Fruit fly (Drosophila melanogaster): Measurements from ENCODE around the gene GATAd.

Gene GATAd

dm6 chr2L:10334854-10335277 lies 1.3 kb downstream of the GATAd start (continued):
- TF ChIP-seq Poxn (GFP tag; IDR thresholded peaks at IDR 0.05) (no peak), br (optimal IDR thresholded peaks at IDR 0.05) (no peak), CG11456 (GFP tag; IDR thresholded peaks at IDR 0.05) (no peak), CG17385 (GFP tag; optimal IDR thresholded peaks at IDR 0.05) (peak; percentile 64), vfl (GFP tag; optimal IDR thresholded peaks at IDR 0.05) (peak; percentile 17), jumu (GFP tag; optimal IDR thresholded peaks at IDR 0.05) (peak; percentile 54), danr (GFP tag; IDR thresholded peaks at IDR 0.05) (no peak), CG13894 (tag; optimal IDR thresholded peaks at IDR 0.05) (peak; percentile 93), CG4282 (GFP tag; optimal IDR thresholded peaks at IDR 0.05) (no peak), NfI (GFP tag; optimal IDR thresholded peaks at IDR 0.05) (peak; percentile 59), pan (optimal IDR thresholded peaks at IDR 0.05) (no peak), pan (GFP tag; optimal IDR thresholded peaks at IDR 0.05 in 1 of 2, IDR thresholded peaks at IDR 0.05 in 1 of 2) (no peak), hkb (optimal IDR thresholded peaks at IDR 0.05) (no peak), hkb (GFP tag; IDR thresholded peaks at IDR 0.05) (peak; percentile 69), CG17361 (GFP tag; IDR thresholded peaks at IDR 0.05) (peak; percentile 50; the same call in 2 of the 3 replicates), CG31224 (GFP tag; IDR thresholded peaks at IDR 0.05) (no peak), cg (GFP tag; optimal IDR thresholded peaks at IDR 0.05) (peak; percentile 100), gro (GFP tag; optimal IDR thresholded peaks at IDR 0.05) (peak; percentile 82), gt (GFP tag; IDR thresholded peaks at IDR 0.05) (no peak), wor (GFP tag; IDR thresholded peaks at IDR 0.05) (no peak), CG12942 (GFP tag; optimal IDR thresholded peaks at IDR 0.05) (peak; percentile 6), CG10543 (GFP tag; optimal IDR thresholded peaks at IDR 0.05) (peak; percentile 97), Sin3A (optimal IDR thresholded peaks at IDR 0.05) (no peak), Mes4 (GFP tag; optimal IDR thresholded peaks at IDR 0.05) (no peak), CG4328 (GFP tag; optimal IDR thresholded peaks at IDR 0.05) (peak; percentile 88), CG3995 (GFP tag; optimal IDR thresholded peaks at IDR 0.05) (peak; percentile 13), chinmo (GFP tag; IDR thresholded peaks at IDR 0.05; ENCODE audit: partially characterized antibody) (peak; percentile 98), org-1 (GFP tag; optimal IDR thresholded peaks at IDR 0.05) (no peak), CG2678 (tag; optimal IDR thresholded peaks at IDR 0.05) (peak; percentile 73), ab (GFP tag; optimal IDR thresholded peaks at IDR 0.05) (peak; percentile 51), zfh2 (GFP tag; optimal IDR thresholded peaks at IDR 0.05) (peak; percentile 47), HmgD (GFP tag; optimal IDR thresholded peaks at IDR 0.05) (peak; percentile 11), Lhr (GFP tag; optimal IDR thresholded peaks at IDR 0.05) (peak; percentile 24), CG3847 (GFP tag; IDR thresholded peaks at IDR 0.05) (no peak), tio (GFP tag; optimal IDR thresholded peaks at IDR 0.05) (no peak), da (GFP tag; optimal IDR thresholded peaks at IDR 0.05) (no peak), CoRest (tag; optimal IDR thresholded peaks at IDR 0.05) (peak; percentile 10), knrl (GFP tag; IDR thresholded peaks at IDR 0.05; ENCODE audit: partially characterized antibody) (peak; percentile 12; the same call in 1 of the 3 replicates), CG32772 (GFP tag; IDR thresholded peaks at IDR 0.05) (no peak), MBD-R2 (GFP tag; IDR thresholded peaks at IDR 0.05) (peak; percentile 81), wdn (GFP tag; IDR thresholded peaks at IDR 0.05) (0 out of 2 replicates have a peak, but pooled peaks have one; percentile 38), ato (GFP tag; IDR thresholded peaks at IDR 0.05; ENCODE audit: partially characterized antibody) (peak; percentile 13; the same call in 1 of the 2 replicates), fd64A (GFP tag; optimal IDR thresholded peaks at IDR 0.05) (no peak), bbx (GFP tag; IDR thresholded peaks at IDR 0.05; ENCODE audit: partially characterized antibody) (peak; percentile 51), CG1233 (GFP tag; optimal IDR thresholded peaks at IDR 0.05) (peak; percentile 74), Nf-YB (GFP tag; optimal IDR thresholded peaks at IDR 0.05) (peak; percentile 52), bab2 (GFP tag; optimal IDR thresholded peaks at IDR 0.05) (peak; percentile 10), prd (optimal IDR thresholded peaks at IDR 0.05) (no peak), prd (GFP tag; IDR thresholded peaks at IDR 0.05) (no peak; the same call in 1 of the 3 replicates), CG12104 (GFP tag; optimal IDR thresholded peaks at IDR 0.05) (no peak), nom (GFP tag; optimal IDR thresholded peaks at IDR 0.05) (peak; percentile 54), en (GFP tag; optimal IDR thresholded peaks at IDR 0.05) (no peak), Xrp1 (GFP tag; IDR thresholded peaks at IDR 0.05) (peak; percentile 67)

All from whole organism, embryonic.